Worm (Caenorhabditis elegans): ENCODE results near the gene K04C2.5.

- no peak for TF ChIP-seq ces-1 (GFP tag; optimal IDR thresholded peaks at IDR 0.05)
- no peak for TF ChIP-seq unc-62 (GFP tag; optimal IDR thresholded peaks at IDR 0.05 in 1 of 2)
- no peak for TF ChIP-seq unc-62 (tag; optimal IDR thresholded peaks at IDR 0.05)
- TF ChIP-seq arid-1 (GFP tag; conservative IDR thresholded peaks at IDR 0.05) = no peak
- TF ChIP-seq ztf-11 (tag; optimal IDR thresholded peaks at IDR 0.05) = no peak
- no peak for TF ChIP-seq egl-27 (tag; optimal IDR thresholded peaks at IDR 0.05)
- no peak for TF ChIP-seq snpc-1.2 (GFP tag; IDR thresholded peaks at IDR 0.05)
- no peak for TF ChIP-seq mdt-29 (GFP tag; IDR thresholded peaks at IDR 0.05)
- TF ChIP-seq ZK546.5 (tag; optimal IDR thresholded peaks at IDR 0.05) = no peak
- no peak for TF ChIP-seq unc-130 (GFP tag; optimal IDR thresholded peaks at IDR 0.05)
- no peak for TF ChIP-seq zag-1 (tag; optimal IDR thresholded peaks at IDR 0.05)
Observed at ce11 chrIII:6856709-6857108, 34.8 kb downstream of the K04C2.5 start, which contains the start of gene zak-1.

All from whole organism, L4 larva.